Worm (Caenorhabditis elegans) whole organism, early embryonic: ENCODE results near the gene C08F1.10.
"Not testable (repeated sequence)": the region's sequence is repeated elsewhere in the genome, so short reads cannot be mapped to it uniquely, and the experiment has no call there.

ENCODE experiments used
- B0310.2 ChIP-seq: sonication (generic microtip); optimal IDR thresholded peaks from 2 replicates; lab custom pipeline; 2016; ENCODE audit warnings: mild to moderate bottlenecking, missing genetic modification characterization, missing compliant biosample characterization
- F13C5.2 ChIP-seq: sonication (generic microtip); optimal IDR thresholded peaks from 2 replicates; lab custom pipeline; 2017; ENCODE audit warnings: mild to moderate bottlenecking, missing genetic modification characterization, inconsistent platforms, missing compliant biosample characterization
- aly-1 ChIP-seq: sonication (generic microtip); optimal IDR thresholded peaks from 2 replicates; lab custom pipeline; 2016; ENCODE audit warnings: missing genetic modification characterization, missing compliant biosample characterization
- ama-1 ChIP-seq: fragments of 150-350 bp; optimal IDR thresholded peaks from 2 replicates; lab custom pipeline; 2014
- ceh-13 ChIP-seq: fragments of 200-800 bp; sonication (Bioruptor generic); optimal IDR thresholded peaks from 2 replicates; lab custom pipeline; 2018; ENCODE audit warnings: mild to moderate bottlenecking, missing genetic modification characterization, missing compliant biosample characterization
- ceh-36 ChIP-seq: sonication (generic microtip); optimal IDR thresholded peaks from 2 replicates; lab custom pipeline; 2016; ENCODE audit warnings: missing genetic modification characterization, inconsistent platforms, missing compliant biosample characterization
- ets-7 ChIP-seq: sonication (generic microtip); optimal IDR thresholded peaks from 2 replicates; lab custom pipeline; 2016; ENCODE audit warnings: missing genotype, missing genetic modification characterization, missing compliant biosample characterization
- flt-1 ChIP-seq: fragments of 200-800 bp; sonication (Bioruptor generic); IDR thresholded peaks from 2 replicates; pipeline ENCODE4 v1.3.6; 2022; ENCODE audit warnings: missing genetic modification characterization, missing compliant biosample characterization
- hmbx-1 ChIP-seq: sonication (generic microtip); optimal IDR thresholded peaks from 2 replicates; lab custom pipeline; 2016; ENCODE audit warnings: mild to moderate bottlenecking, missing genetic modification characterization, missing compliant biosample characterization
- hmg-4 ChIP-seq: fragments of 200-800 bp; sonication (Bioruptor generic); optimal IDR thresholded peaks from 2 replicates; lab custom pipeline; 2018; ENCODE audit warnings: mild to moderate bottlenecking, missing genetic modification characterization, missing compliant biosample characterization
- hnd-1 ChIP-seq: sonication (generic microtip); optimal IDR thresholded peaks from 2 replicates; lab custom pipeline; 2016; ENCODE audit warnings: missing genetic modification characterization, missing compliant biosample characterization
- pes-1 ChIP-seq: fragments of 200-800 bp; sonication (Bioruptor generic); IDR thresholded peaks from 2 replicates; pipeline ENCODE4 v1.3.6; 2022; ENCODE audit warnings: missing genetic modification reagents, missing genetic modification characterization, missing compliant biosample characterization
- scrt-1 ChIP-seq: fragments of 200-800 bp; sonication (Bioruptor generic); IDR thresholded peaks from 2 replicates; pipeline ENCODE4 v1.3.6; 2022; ENCODE audit warnings: missing genetic modification characterization, missing compliant biosample characterization
- sea-1 ChIP-seq: fragments of 200-800 bp; sonication (Bioruptor generic); conservative IDR thresholded peaks from 2 replicates; pipeline ENCODE4 v1.3.6; 2022; ENCODE audit warnings: missing genetic modification characterization, missing compliant biosample characterization
- tbx-11 ChIP-seq: fragments of 200-800 bp; sonication (Bioruptor generic); IDR thresholded peaks from 2 replicates; pipeline ENCODE4 v1.3.6; 2022; ENCODE audit warnings: missing genetic modification characterization, missing compliant biosample characterization
- tbx-37 ChIP-seq: fragments of 200-800 bp; sonication (Bioruptor generic); conservative IDR thresholded peaks from 2 replicates; pipeline ENCODE4 v1.3.6; 2022; ENCODE audit warnings: missing genetic modification reagents, missing genetic modification characterization, missing compliant biosample characterization
- tra-4 ChIP-seq: sonication (generic microtip); optimal IDR thresholded peaks from 2 replicates; lab custom pipeline; 2017; ENCODE audit warnings: missing genetic modification characterization, missing compliant biosample characterization

Gene C08F1.10

DNA sequence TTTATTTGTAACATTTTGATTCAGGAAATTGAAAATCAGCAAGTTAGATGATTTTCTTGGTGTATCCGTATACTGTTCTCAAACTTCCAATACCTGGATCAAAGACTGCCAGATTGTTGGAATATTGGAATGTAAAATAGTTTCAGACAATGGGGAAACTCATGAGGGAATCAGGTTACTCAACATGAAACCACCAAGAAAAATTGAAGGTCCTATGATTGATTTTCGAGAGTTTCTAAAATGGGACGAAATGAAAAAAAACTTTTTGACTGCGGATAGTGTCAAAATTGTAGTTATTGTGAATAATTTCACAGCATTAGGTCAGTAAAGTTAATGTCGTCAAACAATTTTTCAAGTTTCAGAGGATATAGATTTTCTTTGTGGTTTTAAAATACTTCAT, 14.3 kb downstream of the C08F1.10 start, which contains the start of gene math-3:
Gene math-3 (plus strand): TSS at position 301 of the 400 bp plus-strand sequence.
- no peak for TF ChIP-seq B0310.2 (tag; lab: Kevin White, UChicago)
- no peak for TF ChIP-seq pes-1 (GFP tag; lab: Robert Waterston, UW)
- TF ChIP-seq hnd-1 (tag; lab: Kevin White, UChicago) = no peak
- no peak for TF ChIP-seq ceh-36 (tag; lab: Kevin White, UChicago)
- TF ChIP-seq tbx-11 (GFP tag; lab: Robert Waterston, UW) = no peak
- TF ChIP-seq hmbx-1 = no peak
- no peak for TF ChIP-seq hmg-4
- TF ChIP-seq ceh-13 (GFP tag; lab: Kevin White, UChicago) = no peak
- no peak for TF ChIP-seq ama-1 (lab: Kevin White, UChicago)

DNA sequence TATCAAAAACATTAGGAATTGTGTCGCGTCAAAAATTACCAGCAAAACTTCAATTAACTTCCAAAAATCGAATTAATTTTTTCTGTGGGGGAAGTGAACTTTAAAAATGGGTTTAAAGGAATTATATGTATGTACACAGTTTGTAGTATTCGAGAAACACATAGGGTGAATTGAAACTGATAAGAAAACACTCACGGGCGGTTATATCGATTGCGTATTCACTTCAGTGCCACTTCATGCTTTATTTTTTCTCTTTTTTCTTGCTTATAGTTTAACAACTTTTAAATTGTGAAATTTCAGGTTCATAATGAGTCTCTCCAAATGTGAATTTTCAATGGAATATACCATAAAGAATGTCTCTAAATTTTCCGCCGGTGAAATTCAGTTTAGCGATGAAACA, 14.8 kb downstream of the C08F1.10 start, which contains the start of gene math-26:
Gene math-26 (plus strand): TSS at position 301 of the 400 bp plus-strand sequence.
- TF ChIP-seq pes-1 (GFP tag; lab: Robert Waterston, UW); ceh-13 (GFP tag; lab: Kevin White, UChicago); ama-1 (lab: Kevin White, UChicago): not testable (repeated sequence)

DNA sequence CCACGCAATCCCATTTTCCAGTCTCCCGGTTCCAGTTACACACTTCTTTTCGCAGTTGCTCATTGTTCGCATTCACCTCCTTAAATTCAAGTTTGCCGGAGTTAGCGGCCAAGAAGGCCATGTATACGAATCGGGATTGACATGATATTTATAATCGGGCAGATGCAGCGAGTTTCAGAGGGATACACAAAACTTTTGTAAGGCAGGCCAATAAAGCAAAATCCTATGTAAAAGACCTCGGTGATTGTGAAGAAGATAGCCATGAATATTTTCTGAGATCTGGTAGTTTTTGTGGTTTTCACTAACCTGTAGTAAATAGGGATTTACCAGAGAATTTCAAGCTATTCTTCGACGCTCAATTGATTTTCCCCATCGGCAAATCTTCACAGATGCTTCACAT, 19.4 kb downstream of the C08F1.10 start:
- TF ChIP-seq B0310.2 (tag; lab: Kevin White, UChicago) (no peak), ets-7 (tag; lab: Kevin White, UChicago) (no peak), tbx-11 (GFP tag; lab: Robert Waterston, UW) (no peak)

DNA sequence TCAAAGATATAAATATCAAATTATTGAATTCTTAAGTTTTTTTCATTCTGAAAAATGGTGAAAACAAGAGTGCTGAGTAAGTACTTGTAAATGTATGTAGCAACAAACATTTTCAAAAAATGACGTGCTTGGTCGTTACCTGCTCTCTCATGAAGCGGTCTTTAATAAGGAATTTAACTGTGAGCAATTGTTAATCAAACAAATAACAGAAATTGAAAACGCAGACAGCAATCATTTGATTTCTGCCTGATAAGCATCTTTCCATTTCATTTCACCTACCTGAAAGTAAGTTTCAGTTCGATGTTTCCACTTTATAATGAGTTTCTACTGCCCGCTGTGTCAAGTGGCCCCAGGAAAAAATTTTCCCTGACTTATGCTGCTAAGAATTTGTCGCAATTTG, 23.0 kb downstream of the C08F1.10 start, which contains the start of gene math-28:
Gene math-28 (plus strand): TSS at position 301 of the 400 bp plus-strand sequence.
- no peak for TF ChIP-seq ceh-13 (GFP tag; lab: Kevin White, UChicago)
- TF ChIP-seq tra-4 (tag; lab: Kevin White, UChicago) = no peak
- no peak for TF ChIP-seq hmbx-1
- no peak for TF ChIP-seq sea-1 (GFP tag; lab: Robert Waterston, UW)
- TF ChIP-seq pes-1 (GFP tag; lab: Robert Waterston, UW) = no peak
- no peak for TF ChIP-seq ets-7 (tag; lab: Kevin White, UChicago)
- TF ChIP-seq tbx-11 (GFP tag; lab: Robert Waterston, UW) = no peak
- no peak for TF ChIP-seq flt-1
- no peak for TF ChIP-seq scrt-1 (GFP tag; lab: Robert Waterston, UW)
- TF ChIP-seq hnd-1 (tag; lab: Kevin White, UChicago) = no peak
- no peak for TF ChIP-seq ama-1 (lab: Kevin White, UChicago)
- no peak for TF ChIP-seq B0310.2 (tag; lab: Kevin White, UChicago)
- no peak for TF ChIP-seq hmg-4
- no peak for TF ChIP-seq tbx-37 (GFP tag; lab: Robert Waterston, UW)
- TF ChIP-seq aly-1 (tag; lab: Kevin White, UChicago) = no peak
- no peak for TF ChIP-seq ceh-36 (tag; lab: Kevin White, UChicago)
- no peak for TF ChIP-seq F13C5.2 (tag; lab: Kevin White, UChicago)

DNA sequence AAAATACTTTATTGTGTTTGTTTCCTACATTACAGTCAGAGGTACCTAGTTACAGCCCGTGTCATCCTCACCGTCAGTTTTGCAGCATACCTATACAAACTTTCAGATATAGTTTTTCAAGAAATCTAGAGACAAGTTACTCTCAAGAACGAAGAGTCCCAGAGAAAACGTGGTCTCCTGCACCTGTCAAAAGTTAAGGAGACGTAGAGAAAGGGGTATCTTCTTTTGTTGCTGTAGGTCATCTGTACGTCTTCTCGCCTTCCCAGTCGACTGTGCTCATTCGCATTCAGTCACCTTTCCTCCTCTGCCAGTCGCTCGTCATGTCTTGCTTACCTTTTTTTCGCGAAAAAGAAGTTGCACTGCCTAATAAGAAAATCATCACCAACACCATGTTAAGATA, 24.5 kb downstream of the C08F1.10 start, which contains the start of gene F36H5.4:
Gene F36H5.4 (plus strand): TSS at position 301 of the 400 bp plus-strand sequence.
- TF ChIP-seq ceh-13 (GFP tag; lab: Kevin White, UChicago) (no peak), hmbx-1 (no peak), scrt-1 (GFP tag; lab: Robert Waterston, UW) (no peak), tbx-37 (GFP tag; lab: Robert Waterston, UW) (no peak)

DNA sequence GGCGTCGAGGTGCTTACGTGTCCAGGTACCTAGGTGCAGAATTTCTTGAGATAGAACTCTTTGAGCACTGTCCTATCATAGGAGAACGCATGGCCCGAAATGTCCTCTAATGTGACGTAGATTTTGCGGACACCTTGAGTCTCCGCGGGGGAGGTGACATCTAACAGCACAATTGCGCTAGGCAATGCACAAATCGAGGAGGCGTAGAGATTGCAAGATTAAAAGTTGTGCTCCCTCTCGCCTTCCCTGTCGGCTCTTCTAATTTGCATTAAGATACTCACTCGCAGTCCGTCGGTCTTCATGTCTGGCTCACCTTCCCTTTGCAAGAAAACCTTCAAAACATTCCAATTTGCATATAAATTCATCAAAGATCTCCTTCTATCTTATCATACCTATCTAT, 26.5 kb downstream of the C08F1.10 start, which contains the start of gene F36H5.18:
Gene F36H5.18 (plus strand): TSS at position 301 of the 400 bp plus-strand sequence.
- TF ChIP-seq ceh-13 (GFP tag; lab: Kevin White, UChicago) (no peak), flt-1 (no peak), ets-7 (tag; lab: Kevin White, UChicago) (no peak), hmbx-1 (no peak), sea-1 (GFP tag; lab: Robert Waterston, UW) (no peak), ama-1 (lab: Kevin White, UChicago) (no peak), aly-1 (tag; lab: Kevin White, UChicago) (no peak), hmg-4 (no peak)

DNA sequence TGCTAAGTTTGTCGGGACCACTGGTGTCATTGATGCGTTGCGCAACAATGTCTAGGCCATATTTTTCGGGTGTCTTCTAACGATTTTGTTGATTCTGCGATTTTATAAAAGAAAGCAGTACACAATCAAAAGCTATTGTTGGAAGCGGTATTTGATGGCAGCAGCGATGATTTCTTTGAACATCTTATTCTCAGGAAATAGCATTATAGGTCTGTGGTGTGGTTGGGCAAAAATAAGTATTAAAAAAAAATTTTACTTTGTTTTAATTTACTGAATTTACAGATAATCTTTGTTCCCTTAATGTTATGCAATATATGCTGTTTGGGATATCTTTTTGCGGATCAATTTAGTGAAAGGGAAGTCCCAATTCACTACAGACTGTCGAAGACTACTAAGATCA, 29.1 kb downstream of the C08F1.10 start, which contains the start of gene F36H5.10:
Gene F36H5.10 (plus strand): TSS at position 301 of the 400 bp plus-strand sequence.
- no peak for TF ChIP-seq tbx-11 (GFP tag; lab: Robert Waterston, UW)
- TF ChIP-seq ceh-13 (GFP tag; lab: Kevin White, UChicago) = no peak
- no peak for TF ChIP-seq flt-1
- no peak for TF ChIP-seq ets-7 (tag; lab: Kevin White, UChicago)
- TF ChIP-seq scrt-1 (GFP tag; lab: Robert Waterston, UW) = no peak
- no peak for TF ChIP-seq B0310.2 (tag; lab: Kevin White, UChicago)
- no peak for TF ChIP-seq ceh-36 (tag; lab: Kevin White, UChicago)
- TF ChIP-seq tra-4 (tag; lab: Kevin White, UChicago) = no peak
- TF ChIP-seq sea-1 (GFP tag; lab: Robert Waterston, UW) = no peak
- TF ChIP-seq pes-1 (GFP tag; lab: Robert Waterston, UW) = no peak

DNA sequence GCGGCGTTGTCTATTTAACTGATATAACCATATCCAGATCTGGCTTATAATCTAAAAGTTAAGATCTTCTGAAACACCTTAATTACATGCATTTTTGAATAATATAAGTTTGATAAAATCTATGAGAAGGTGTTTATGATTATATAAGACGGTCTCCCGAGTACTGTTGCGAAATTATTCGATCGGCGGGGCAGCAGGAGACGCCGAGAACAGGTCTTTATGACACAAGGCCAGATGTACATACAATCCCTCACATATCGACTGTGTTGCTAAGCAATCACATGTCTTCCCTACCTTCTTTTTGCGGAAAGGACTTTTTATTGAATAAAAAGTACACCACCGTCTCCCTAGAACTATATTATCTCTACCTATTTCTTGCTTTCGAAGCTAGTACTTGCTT, 29.5 kb downstream of the C08F1.10 start, which contains the start of gene fbxb-53:
Gene fbxb-53 (plus strand): TSS at position 301 of the 400 bp plus-strand sequence.
- TF ChIP-seq tbx-37 (GFP tag; lab: Robert Waterston, UW) = no peak
- TF ChIP-seq tbx-11 (GFP tag; lab: Robert Waterston, UW) = no peak
- TF ChIP-seq ceh-36 (tag; lab: Kevin White, UChicago) = no peak
- no peak for TF ChIP-seq hnd-1 (tag; lab: Kevin White, UChicago)
